Fruit fly (Drosophila melanogaster) Kc167 (cell line): ENCODE data around the gene CG4998.

Source experiments
- Myc ChIP-seq: fragments of >200 bp; optimal IDR thresholded peaks from 2 replicates; lab custom pipeline; 2017; ENCODE audit warnings: missing external identifiers
- Sin3A ChIP-seq: fragments of >200 bp; optimal IDR thresholded peaks from 2 replicates; lab custom pipeline; 2018; ENCODE audit warnings: missing external identifiers
- h ChIP-seq: fragments of >200 bp; optimal IDR thresholded peaks from 3 replicates; lab custom pipeline; 2018; ENCODE audit warnings: missing external identifiers
- insv ChIP-seq: fragments of >200 bp; optimal IDR thresholded peaks from 3 replicates; lab custom pipeline; 2018; ENCODE audit warnings: missing external identifiers
- psq ChIP-seq: fragments of >200 bp; optimal IDR thresholded peaks from 2 replicates; lab custom pipeline; 2017; ENCODE audit warnings: missing external identifiers
- ttk ChIP-seq: sonication (Bioruptor generic); optimal IDR thresholded peaks from 2 replicates; lab custom pipeline; 2017; ENCODE audit warnings: missing external identifiers

- TF ChIP-seq psq (no peak), Sin3A (lab: Kevin White, UChicago) (no peak), h (lab: Kevin White, UChicago) (no peak), ttk (no peak), Myc (lab: Kevin White, UChicago) (no peak), insv (lab: Kevin White, UChicago) (no peak)
Observed at dm6 chr3L:16351770-16352429, 13.1 kb downstream of the CG4998 start, which contains the start of the genes Golgin104 and Tcs3.
